Fruit fly (Drosophila melanogaster) whole organism, embryonic: ENCODE measurements around the gene dmGlut.

Experiments
- Adf1 ChIP-seq: fragments of 200-800 bp; sonication (Bioruptor generic); IDR thresholded peaks from 2 replicates; pipeline ENCODE4 v1.3.6; 2022; ENCODE audit warnings: missing biosample characterization, missing genetic modification characterization
- Antp ChIP-seq: fragments of 200-800 bp; sonication (Bioruptor generic); optimal IDR thresholded peaks from 3 replicates; lab custom pipeline; 2016; ENCODE audit warnings: missing biosample characterization, missing genetic modification characterization
- C15 ChIP-seq: fragments of 200-800 bp; sonication (Bioruptor generic); IDR thresholded peaks from 3 replicates; pipeline ENCODE4 v1.3.6; 2022; ENCODE audit warnings: missing biosample characterization, missing genetic modification characterization
- CG10462 ChIP-seq: fragments of 200-800 bp; sonication (Bioruptor generic); optimal IDR thresholded peaks from 2 replicates; lab custom pipeline; 2016; ENCODE audit warnings: missing biosample characterization, missing genetic modification characterization
- CG11456 ChIP-seq: fragments of 200-800 bp; sonication (Bioruptor generic); IDR thresholded peaks from 3 replicates; pipeline ENCODE4 v1.3.6; 2022; ENCODE audit warnings: missing biosample characterization, missing genetic modification characterization
- CG11695 ChIP-seq: fragments of 200-800 bp; sonication (Bioruptor generic); IDR thresholded peaks from 3 replicates; pipeline ENCODE4 v1.3.6; 2022; ENCODE audit warnings: missing biosample characterization, missing genetic modification characterization
- CG12104 ChIP-seq: fragments of 200-800 bp; sonication (Bioruptor generic); optimal IDR thresholded peaks from 3 replicates; lab custom pipeline; 2016; ENCODE audit warnings: missing biosample characterization, missing genetic modification characterization
- CG12299 ChIP-seq: fragments of 200-800 bp; sonication (Bioruptor generic); optimal IDR thresholded peaks from 2 replicates; lab custom pipeline; 2018; ENCODE audit warnings: missing biosample characterization, mild to moderate bottlenecking, missing genetic modification characterization
- CG12942 ChIP-seq: fragments of 200-800 bp; sonication (Bioruptor generic); optimal IDR thresholded peaks from 3 replicates; lab custom pipeline; 2016; ENCODE audit warnings: missing biosample characterization, missing genetic modification characterization
- CG13296 ChIP-seq: fragments of 200-800 bp; sonication (Bioruptor generic); optimal IDR thresholded peaks from 3 replicates; lab custom pipeline; 2018; ENCODE audit warnings: missing biosample characterization, mild to moderate bottlenecking, missing genetic modification characterization
- CG14441 ChIP-seq: fragments of 200-800 bp; sonication (Bioruptor generic); IDR thresholded peaks from 2 replicates; pipeline ENCODE4 v1.3.6; 2022; ENCODE audit warnings: missing biosample characterization, missing genetic modification characterization
- CG15479 ChIP-seq: fragments of 200-800 bp; sonication (Bioruptor generic); optimal IDR thresholded peaks from 3 replicates; lab custom pipeline; 2019; ENCODE audit warnings: missing biosample characterization, mild to moderate bottlenecking, missing genetic modification characterization, moderate library complexity
- CG18619 ChIP-seq: fragments of 200-800 bp; sonication (Bioruptor generic); optimal IDR thresholded peaks from 3 replicates; lab custom pipeline; 2017; ENCODE audit warnings: missing biosample characterization, mild to moderate bottlenecking, missing genetic modification characterization
- CG34224 ChIP-seq: fragments of 200-800 bp; sonication (Bioruptor generic); IDR thresholded peaks from 3 replicates; pipeline ENCODE4 v1.3.6; 2022; ENCODE audit warnings: missing biosample characterization, missing genetic modification characterization; ENCODE audit not compliant: partially characterized antibody
- CG5245 ChIP-seq: fragments of 200-800 bp; sonication (Bioruptor generic); optimal IDR thresholded peaks from 3 replicates; lab custom pipeline; 2016; ENCODE audit warnings: missing biosample characterization, missing genetic modification characterization
- CG6791 ChIP-seq: fragments of 200-800 bp; sonication (Bioruptor generic); IDR thresholded peaks from 3 replicates; pipeline ENCODE4 v1.3.6; 2022; ENCODE audit warnings: missing biosample characterization, missing genetic modification characterization; ENCODE audit not compliant: partially characterized antibody
- CG7357 ChIP-seq: fragments of 200-800 bp; sonication (Bioruptor generic); IDR thresholded peaks from 3 replicates; pipeline ENCODE4 v1.3.6; 2022; ENCODE audit warnings: missing biosample characterization, missing genetic modification characterization
- CG7786 ChIP-seq: fragments of 200-800 bp; sonication (Bioruptor generic); optimal IDR thresholded peaks from 2 replicates; lab custom pipeline; 2016; ENCODE audit warnings: missing biosample characterization, missing genetic modification characterization
- CTCF ChIP-seq: fragments of 200-800 bp; sonication (Bioruptor generic); optimal IDR thresholded peaks from 2 replicates; lab custom pipeline; 2017; ENCODE audit warnings: missing biosample characterization, mild to moderate bottlenecking, missing genetic modification characterization, moderate library complexity
- Camta ChIP-seq: fragments of 200-800 bp; sonication (Bioruptor generic); optimal IDR thresholded peaks from 2 replicates; lab custom pipeline; 2016; ENCODE audit warnings: missing biosample characterization, missing genetic modification characterization
- CrebB ChIP-seq: fragments of 200-800 bp; sonication (Bioruptor generic); optimal IDR thresholded peaks from 3 replicates; lab custom pipeline; 2018; ENCODE audit warnings: missing biosample characterization, mild to moderate bottlenecking, missing genetic modification characterization
- D19A ChIP-seq: fragments of 200-800 bp; optimal IDR thresholded peaks from 3 replicates; lab custom pipeline; 2019; ENCODE audit warnings: missing biosample characterization, mild to moderate bottlenecking, missing genetic modification characterization, moderate library complexity
- Dad ChIP-seq: fragments of 200-800 bp; sonication (Bioruptor generic); optimal IDR thresholded peaks from 3 replicates; lab custom pipeline; 2016; ENCODE audit warnings: missing biosample characterization, missing genetic modification characterization
- Dbx ChIP-seq: fragments of 200-800 bp; sonication (Bioruptor generic); IDR thresholded peaks from 3 replicates; pipeline ENCODE4 v1.3.6; 2022; ENCODE audit warnings: missing biosample characterization, missing genetic modification characterization
- Dfd ChIP-seq, 2 experiments: fragments of >200 bp; optimal IDR thresholded peaks; 2 replicates each; lab custom pipeline; 2017; ENCODE audit warnings: missing biosample characterization in 2 of 2, missing genetic modification characterization in 2 of 2
- E2f2 ChIP-seq: fragments of 200-800 bp; sonication (Bioruptor generic); IDR thresholded peaks from 2 replicates; pipeline ENCODE4 v1.3.6; 2022; ENCODE audit warnings: missing biosample characterization, missing genetic modification characterization
- Fer2 ChIP-seq: fragments of 200-800 bp; sonication (Bioruptor generic); optimal IDR thresholded peaks from 2 replicates; lab custom pipeline; 2018; ENCODE audit warnings: missing biosample characterization, mild to moderate bottlenecking, missing genetic modification characterization, moderate library complexity
- Fer3 ChIP-seq: fragments of 200-800 bp; sonication (Bioruptor generic); optimal IDR thresholded peaks from 2 replicates; lab custom pipeline; 2018; ENCODE audit warnings: missing biosample characterization, mild to moderate bottlenecking, missing genetic modification characterization, moderate library complexity
- HmgZ ChIP-seq: fragments of 200-800 bp; sonication (Bioruptor generic); optimal IDR thresholded peaks from 2 replicates; lab custom pipeline; 2018; ENCODE audit warnings: missing biosample characterization, mild to moderate bottlenecking, missing genetic modification characterization
- Jarid2 ChIP-seq: fragments of 200-800 bp; sonication (Bioruptor generic); optimal IDR thresholded peaks from 3 replicates; lab custom pipeline; 2017; ENCODE audit warnings: mild to moderate bottlenecking, missing biosample characterization, missing genetic modification reagents, missing genetic modification characterization
- Kr ChIP-seq: fragments of 200-800 bp; sonication (Bioruptor generic); optimal IDR thresholded peaks from 2 replicates; lab custom pipeline; 2017; ENCODE audit warnings: missing biosample characterization, mild to moderate bottlenecking, missing genetic modification characterization
- Lhr ChIP-seq: fragments of 200-800 bp; sonication (Bioruptor generic); optimal IDR thresholded peaks from 3 replicates; lab custom pipeline; 2017; ENCODE audit warnings: mild to moderate bottlenecking, missing biosample characterization, missing genetic modification reagents, missing genetic modification characterization
- ac ChIP-seq: fragments of 200-800 bp; sonication (Bioruptor generic); optimal IDR thresholded peaks from 3 replicates; lab custom pipeline; 2017; ENCODE audit warnings: missing biosample characterization, mild to moderate bottlenecking, missing genetic modification characterization
- ara ChIP-seq: fragments of 200-800 bp; sonication (Bioruptor generic); IDR thresholded peaks from 2 replicates; pipeline ENCODE4 v1.3.6; 2022; ENCODE audit warnings: missing biosample characterization, missing genetic modification characterization
- chm ChIP-seq: fragments of 200-800 bp; sonication (Bioruptor generic); IDR thresholded peaks from 2 replicates; pipeline ENCODE4 v1.3.6; 2022; ENCODE audit warnings: missing biosample characterization, missing genetic modification characterization
- en ChIP-seq: fragments of 200-800 bp; sonication (Bioruptor generic); optimal IDR thresholded peaks from 2 replicates; lab custom pipeline; 2016; ENCODE audit warnings: missing biosample characterization, missing genetic modification characterization
- fd3F ChIP-seq: fragments of 200-800 bp; sonication (Bioruptor generic); optimal IDR thresholded peaks from 2 replicates; lab custom pipeline; 2018; ENCODE audit warnings: missing biosample characterization, mild to moderate bottlenecking, missing genetic modification characterization, moderate library complexity
- gsb ChIP-seq: fragments of 200-800 bp; sonication (Bioruptor generic); IDR thresholded peaks from 2 replicates; pipeline ENCODE4 v1.3.6; 2022; ENCODE audit warnings: missing biosample characterization, missing genetic modification characterization
- her ChIP-seq: fragments of 200-800 bp; sonication (Bioruptor generic); optimal IDR thresholded peaks from 2 replicates; lab custom pipeline; 2016; ENCODE audit warnings: missing biosample characterization, missing genetic modification characterization
- hth ChIP-seq: fragments of >200 bp; optimal IDR thresholded peaks from 2 replicates; lab custom pipeline; 2017; ENCODE audit warnings: inconsistent platforms
- insv ChIP-seq, 2 experiments: fragments of 200-800 bp; sonication (Bioruptor generic); optimal IDR thresholded peaks; 3 replicates each; lab custom pipeline; 2016 to 2018; ENCODE audit warnings: missing biosample characterization in 2 of 2, missing genetic modification characterization in 2 of 2
- maf-S ChIP-seq: fragments of 200-800 bp; sonication (Bioruptor generic); optimal IDR thresholded peaks from 2 replicates; lab custom pipeline; 2016; ENCODE audit warnings: missing biosample characterization, missing genetic modification characterization
- nom ChIP-seq: fragments of 200-800 bp; sonication (Bioruptor generic); optimal IDR thresholded peaks from 2 replicates; lab custom pipeline; 2017; ENCODE audit warnings: missing biosample characterization, missing genetic modification characterization, mild to moderate bottlenecking, moderate library complexity, missing genetic modification reagents
- oc ChIP-seq: fragments of 200-800 bp; sonication (Bioruptor generic); optimal IDR thresholded peaks from 2 replicates; lab custom pipeline; 2018; ENCODE audit warnings: missing biosample characterization, mild to moderate bottlenecking, missing genetic modification characterization, moderate library complexity
- sc ChIP-seq, 3 experiments: fragments of >200 bp in 2 of 3; fragments of 200-800 bp in 1 of 3; sonication (Bioruptor generic) in 1 of 3; optimal IDR thresholded peaks; 2 replicates in 2 of 3; 3 replicates in 1 of 3; lab custom pipeline; 2017; ENCODE audit warnings: mild to moderate bottlenecking in 1 of 3, missing biosample characterization in 1 of 3, missing genetic modification characterization in 1 of 3, missing genetic modification reagents in 1 of 3
- slbo ChIP-seq: fragments of 200-800 bp; sonication (Bioruptor generic); IDR thresholded peaks from 2 replicates; pipeline ENCODE4 v1.3.6; 2022; ENCODE audit warnings: missing biosample characterization, missing genetic modification characterization
- tx ChIP-seq: fragments of 200-800 bp; sonication (Bioruptor generic); optimal IDR thresholded peaks from 2 replicates; lab custom pipeline; 2016; ENCODE audit warnings: missing biosample characterization, missing genetic modification characterization
- wek ChIP-seq: fragments of 200-800 bp; sonication (Bioruptor generic); optimal IDR thresholded peaks from 3 replicates; lab custom pipeline; 2018; ENCODE audit warnings: missing biosample characterization, mild to moderate bottlenecking, missing genetic modification characterization, moderate library complexity
- zfh2 ChIP-seq: fragments of 200-800 bp; sonication (Bioruptor generic); optimal IDR thresholded peaks from 2 replicates; lab custom pipeline; 2016; ENCODE audit warnings: missing biosample characterization, missing genetic modification characterization

Gene dmGlut

dm6 chr2L:12011682-12012655, 15.3 kb upstream of the dmGlut start (continued):
- TF ChIP-seq zfh2 (GFP tag; lab: Kevin White, UChicago): peak; percentile 77
- peak; percentile 44 for TF ChIP-seq CG13296 (GFP tag; lab: Kevin White, UChicago)
- peak; percentile 38 for TF ChIP-seq en (GFP tag; lab: Kevin White, UChicago)
- TF ChIP-seq nom (GFP tag; lab: Kevin White, UChicago): peak; percentile 88
- TF ChIP-seq Adf1: no peak
- TF ChIP-seq CG34224 (GFP tag; lab: Robert Waterston, UW): no peak
- no peak for TF ChIP-seq slbo (GFP tag; lab: Robert Waterston, UW)
- no peak for TF ChIP-seq CG14441
- no peak for TF ChIP-seq CG11456 (GFP tag; lab: Robert Waterston, UW)
- TF ChIP-seq D19A (tag; lab: Kevin White, UChicago): peak; percentile 67
- no peak for TF ChIP-seq sc (optimal IDR thresholded peaks at IDR 0.05; lab: Kevin White, UChicago)
- no peak for TF ChIP-seq sc (GFP tag; optimal IDR thresholded peaks at IDR 0.05; lab: Kevin White, UChicago)
- peak; percentile 98 for TF ChIP-seq Lhr
- peak; percentile 94 for TF ChIP-seq HmgZ (tag; lab: Kevin White, UChicago)
- TF ChIP-seq ara (GFP tag; lab: Robert Waterston, UW): no peak
- peak; percentile 85 for TF ChIP-seq Antp
- TF ChIP-seq oc (tag; lab: Kevin White, UChicago): peak; percentile 81
- peak; percentile 61; the same call in 2 of the 3 replicates for TF ChIP-seq CG7357 (GFP tag; lab: Robert Waterston, UW)
- no peak for TF ChIP-seq chm (GFP tag; lab: Robert Waterston, UW)
- peak; percentile 84 for TF ChIP-seq CG5245 (GFP tag; lab: Kevin White, UChicago)
- TF ChIP-seq gsb (GFP tag; lab: Robert Waterston, UW): no peak
- TF ChIP-seq CTCF (GFP tag; lab: Kevin White, UChicago): peak; percentile 64
- no peak for TF ChIP-seq CG6791 (GFP tag; lab: Robert Waterston, UW)
- TF ChIP-seq hth (lab: Kevin White, UChicago): no peak
- peak; percentile 26 for TF ChIP-seq CG12942 (GFP tag; lab: Kevin White, UChicago)
- peak; percentile 25 for TF ChIP-seq Camta (GFP tag; lab: Kevin White, UChicago)
- peak; percentile 23 for TF ChIP-seq Fer2
- no peak for TF ChIP-seq CG11695 (GFP tag; lab: Robert Waterston, UW)
- peak; percentile 71 for TF ChIP-seq tx (GFP tag; lab: Kevin White, UChicago)
- peak; percentile 92 for TF ChIP-seq Kr (GFP tag; lab: Kevin White, UChicago)
- peak; percentile 22 for TF ChIP-seq Jarid2 (GFP tag; lab: Kevin White, UChicago)
- TF ChIP-seq CG10462: no peak
- TF ChIP-seq CrebB (tag; lab: Kevin White, UChicago): peak; percentile 72
- TF ChIP-seq E2f2 (GFP tag; lab: Robert Waterston, UW): no peak
- peak in 1 of 2 experiments; percentile 60 for TF ChIP-seq insv (GFP tag; optimal IDR thresholded peaks at IDR 0.05; lab: Kevin White, UChicago)
- peak; percentile 79 for TF ChIP-seq Dad (GFP tag; lab: Kevin White, UChicago)
- TF ChIP-seq Dbx (GFP tag; lab: Robert Waterston, UW): no peak
- TF ChIP-seq ac: peak; percentile 0
- peak; percentile 32 for TF ChIP-seq fd3F (GFP tag; lab: Kevin White, UChicago)
- TF ChIP-seq CG12104 (GFP tag; lab: Kevin White, UChicago): no peak
- TF ChIP-seq maf-S (GFP tag; lab: Kevin White, UChicago): peak; percentile 71
- TF ChIP-seq Fer3 (tag; lab: Kevin White, UChicago): peak; percentile 55
- peak; percentile 69 for TF ChIP-seq wek (GFP tag; lab: Kevin White, UChicago)
- peak; percentile 90 for TF ChIP-seq CG15479 (GFP tag; lab: Kevin White, UChicago)
- TF ChIP-seq CG12299 (tag; lab: Kevin White, UChicago): peak; percentile 40
- TF ChIP-seq her (GFP tag; lab: Kevin White, UChicago): peak; percentile 85
- no peak for TF ChIP-seq Dfd (GFP tag; optimal IDR thresholded peaks at IDR 0.05; lab: Kevin White, UChicago)
- peak; percentile 60 for TF ChIP-seq CG18619 (GFP tag; lab: Kevin White, UChicago)
- TF ChIP-seq C15 (GFP tag; lab: Robert Waterston, UW): no peak
- TF ChIP-seq CG7786 (GFP tag; lab: Kevin White, UChicago): peak; percentile 75
